Worm (Caenorhabditis elegans) whole organism, L4 larva: ENCODE results near the gene Y54E2A.4.
A peak's percentile ranks its signal among the peaks of the same experiment; 100 is the strongest.

Source experiments
- D1046.2 ChIP-seq: fragments of 200-800 bp; sonication (Bioruptor generic); IDR thresholded peaks from 2 replicates; pipeline ENCODE4 v1.3.6; 2022; ENCODE audit warnings: missing genetic modification characterization, missing compliant biosample characterization
- F37D6.2 ChIP-seq: sonication (generic microtip); optimal IDR thresholded peaks from 2 replicates; lab custom pipeline; 2016; ENCODE audit warnings: mild to moderate bottlenecking, missing genetic modification characterization, missing compliant biosample characterization
- R02D3.7 ChIP-seq: fragments of 150-350 bp; sonication (generic microtip); optimal IDR thresholded peaks from 3 replicates; lab custom pipeline; 2014; ENCODE audit warnings: missing biosample characterization, missing genetic modification characterization
- T26A8.4 ChIP-seq: fragments of 200-800 bp; sonication (Bioruptor generic); IDR thresholded peaks from 2 replicates; pipeline ENCODE4 v1.3.6; 2022; ENCODE audit warnings: missing genetic modification characterization, missing compliant biosample characterization
- Y48G9A.11 ChIP-seq: fragments of 200-800 bp; sonication (Bioruptor generic); IDR thresholded peaks from 2 replicates; pipeline ENCODE4 v1.3.6; 2022; ENCODE audit warnings: missing genetic modification reagents, missing genetic modification characterization, missing compliant biosample characterization
- ZK337.2 ChIP-seq: fragments of 200-800 bp; sonication (Bioruptor generic); IDR thresholded peaks from 2 replicates; pipeline ENCODE4 v1.3.6; 2022; ENCODE audit warnings: missing genetic modification reagents, missing genetic modification characterization, missing compliant biosample characterization
- ZK546.5 ChIP-seq, 2 experiments: sonication (generic microtip); optimal IDR thresholded peaks; 2 replicates each; lab custom pipeline; 2017; ENCODE audit warnings: missing biosample characterization in 2 of 2, missing genetic modification characterization in 2 of 2
- aha-1 ChIP-seq: fragments of 150-350 bp; peaks from one replicate; lab custom pipeline; 2014; ENCODE audit warnings: missing biosample characterization, missing genetic modification characterization
- arid-1 ChIP-seq: fragments of 200-800 bp; sonication (Bioruptor generic); conservative IDR thresholded peaks from 2 replicates; pipeline ENCODE4 v1.3.6; 2022; ENCODE audit warnings: missing genetic modification reagents, missing genetic modification characterization, missing compliant biosample characterization
- ceh-32 ChIP-seq: sonication (generic microtip); optimal IDR thresholded peaks from 2 replicates; lab custom pipeline; 2016; ENCODE audit warnings: mild to moderate bottlenecking, missing genetic modification characterization, missing compliant biosample characterization; ENCODE audit not compliant: poor library complexity
- ceh-44 ChIP-seq: fragments of 200-800 bp; sonication (Bioruptor generic); IDR thresholded peaks from 2 replicates; pipeline ENCODE4 v1.3.6; 2022; ENCODE audit warnings: missing genetic modification reagents, missing genetic modification characterization, missing compliant biosample characterization
- ceh-82 ChIP-seq: sonication (generic microtip); optimal IDR thresholded peaks from 2 replicates; lab custom pipeline; 2017; ENCODE audit warnings: missing biosample characterization, missing genetic modification characterization
- ctbp-1 ChIP-seq: fragments of 200-800 bp; sonication (Bioruptor generic); IDR thresholded peaks from 2 replicates; pipeline ENCODE4 v1.3.6; 2022; ENCODE audit warnings: missing genetic modification reagents, missing genetic modification characterization, missing compliant biosample characterization
- daf-12 ChIP-seq: fragments of 150-350 bp; optimal IDR thresholded peaks from 2 replicates; lab custom pipeline; 2014; ENCODE audit warnings: missing biosample characterization, missing genetic modification reagents, missing genetic modification characterization
- daf-16 ChIP-seq, 3 experiments: sonication (generic microtip); optimal IDR thresholded peaks; 2 replicates each; lab custom pipeline; 2016 to 2017; ENCODE audit warnings: missing genetic modification characterization in 3 of 3, missing genetic modification reagents in 3 of 3, mild to moderate bottlenecking in 2 of 3, missing compliant biosample characterization in 2 of 3, missing biosample characterization in 1 of 3, moderate library complexity in 1 of 3
- daf-19 ChIP-seq: fragments of 200-800 bp; sonication (Bioruptor generic); conservative IDR thresholded peaks from 2 replicates; pipeline ENCODE4 v1.3.6; 2022; ENCODE audit warnings: missing genetic modification characterization, missing compliant biosample characterization
- dmd-6 ChIP-seq: fragments of 200-800 bp; sonication (Bioruptor generic); IDR thresholded peaks from 2 replicates; pipeline ENCODE4 v1.3.6; 2022; ENCODE audit warnings: missing genetic modification reagents, missing genetic modification characterization, missing compliant biosample characterization
- dmd-8 ChIP-seq: fragments of 200-800 bp; sonication (Bioruptor generic); IDR thresholded peaks from 2 replicates; pipeline ENCODE4 v1.3.6; 2022; ENCODE audit warnings: missing genetic modification characterization, missing compliant biosample characterization
- dmd-9 ChIP-seq: fragments of 200-800 bp; sonication (Bioruptor generic); IDR thresholded peaks from 2 replicates; pipeline ENCODE4 v1.3.6; 2022; ENCODE audit warnings: missing genetic modification reagents, missing genetic modification characterization, missing compliant biosample characterization
- dpl-1 ChIP-seq: fragments of 150-350 bp; optimal IDR thresholded peaks from 2 replicates; lab custom pipeline; 2014; ENCODE audit warnings: missing biosample characterization, missing genetic modification reagents, missing genetic modification characterization
- duxl-1 ChIP-seq: sonication (generic microtip); optimal IDR thresholded peaks from 2 replicates; lab custom pipeline; 2016; ENCODE audit warnings: mild to moderate bottlenecking, missing genetic modification characterization, moderate library complexity, missing compliant biosample characterization; ENCODE audit not compliant: poor library complexity
- dve-1 ChIP-seq: sonication (generic microtip); optimal IDR thresholded peaks from 2 replicates; lab custom pipeline; 2017; ENCODE audit warnings: antibody characterized with exemption, mild to moderate bottlenecking, missing genetic modification characterization, missing compliant biosample characterization; ENCODE audit not compliant: insufficient read depth
- egl-27 ChIP-seq: sonication (generic microtip); optimal IDR thresholded peaks from 3 replicates; lab custom pipeline; 2017; ENCODE audit warnings: missing biosample characterization, missing genetic modification reagents, missing genetic modification characterization
- hif-1 ChIP-seq, 2 experiments: sonication (generic microtip); optimal IDR thresholded peaks; 2 replicates each; lab custom pipeline; 2016 to 2017; ENCODE audit warnings: missing compliant biosample characterization in 2 of 2, missing genetic modification characterization in 2 of 2, missing genetic modification reagents in 2 of 2, missing genotype in 2 of 2, mild to moderate bottlenecking in 1 of 2
- hlh-11 ChIP-seq: fragments of 200-800 bp; sonication (Bioruptor generic); optimal IDR thresholded peaks from 2 replicates; lab custom pipeline; 2018; ENCODE audit warnings: mild to moderate bottlenecking, missing genetic modification characterization, missing compliant biosample characterization
- hmg-1.1 ChIP-seq: fragments of 200-800 bp; sonication (Bioruptor generic); IDR thresholded peaks from 2 replicates; pipeline ENCODE4 v1.3.6; 2022; ENCODE audit warnings: missing genetic modification reagents, missing genetic modification characterization, missing compliant biosample characterization
- lir-3 ChIP-seq: sonication (generic microtip); optimal IDR thresholded peaks from 2 replicates; lab custom pipeline; 2016; ENCODE audit warnings: mild to moderate bottlenecking, missing genetic modification characterization, missing compliant biosample characterization
- madf-5 ChIP-seq, 2 experiments: fragments of 200-800 bp; sonication (Bioruptor generic); IDR thresholded peaks; 2 replicates each; pipeline ENCODE4 v1.3.6; 2022; ENCODE audit warnings: missing compliant biosample characterization in 2 of 2, missing genetic modification characterization in 2 of 2
- madf-9 ChIP-seq: fragments of 200-800 bp; sonication (Bioruptor generic); conservative IDR thresholded peaks from 2 replicates; pipeline ENCODE4 v1.3.6; 2022; ENCODE audit warnings: missing genetic modification reagents, missing genetic modification characterization, missing compliant biosample characterization
- mdt-29 ChIP-seq: fragments of 200-800 bp; sonication (Bioruptor generic); IDR thresholded peaks from 2 replicates; pipeline ENCODE4 v1.3.6; 2022; ENCODE audit warnings: missing genetic modification reagents, missing genetic modification characterization, missing compliant biosample characterization
- mep-1 ChIP-seq: fragments of 150-350 bp; sonication (generic microtip); optimal IDR thresholded peaks from 3 replicates; lab custom pipeline; 2014; ENCODE audit warnings: missing biosample characterization, missing genetic modification characterization
- mxl-2 ChIP-seq: fragments of 200-800 bp; sonication (Bioruptor generic); conservative IDR thresholded peaks from 2 replicates; pipeline ENCODE4 v1.3.6; 2022; ENCODE audit warnings: missing genetic modification reagents, missing genetic modification characterization, missing compliant biosample characterization
- mxl-3 ChIP-seq: fragments of 200-800 bp; sonication (Bioruptor generic); optimal IDR thresholded peaks from 2 replicates; lab custom pipeline; 2018; ENCODE audit warnings: mild to moderate bottlenecking, missing genetic modification characterization, missing compliant biosample characterization
- nhr-28 ChIP-seq: fragments of 150-350 bp; optimal IDR thresholded peaks from 2 replicates; lab custom pipeline; 2014; ENCODE audit warnings: missing biosample characterization, missing genetic modification characterization
- nhr-41 ChIP-seq: fragments of 200-800 bp; sonication (Bioruptor generic); IDR thresholded peaks from 2 replicates; pipeline ENCODE4 v1.3.6; 2022; ENCODE audit warnings: missing genetic modification reagents, missing genetic modification characterization, missing compliant biosample characterization
- nhr-42 ChIP-seq: fragments of 200-800 bp; sonication (Bioruptor generic); IDR thresholded peaks from 2 replicates; pipeline ENCODE4 v1.3.6; 2022; ENCODE audit warnings: missing genetic modification characterization, missing compliant biosample characterization
- nhr-77 ChIP-seq: fragments of 150-350 bp; optimal IDR thresholded peaks from 2 replicates; lab custom pipeline; 2014; ENCODE audit warnings: missing biosample characterization, missing genetic modification characterization
- saeg-2 ChIP-seq: fragments of 200-800 bp; sonication (Bioruptor generic); IDR thresholded peaks from 2 replicates; pipeline ENCODE4 v1.3.6; 2022; ENCODE audit warnings: missing genetic modification reagents, missing genetic modification characterization, missing compliant biosample characterization
- set-16 ChIP-seq: fragments of 200-800 bp; sonication (Bioruptor generic); IDR thresholded peaks from 2 replicates; pipeline ENCODE4 v1.3.6; 2022; ENCODE audit warnings: missing genetic modification reagents, missing genetic modification characterization, missing compliant biosample characterization
- snpc-4 ChIP-seq: fragments of 150-350 bp; optimal IDR thresholded peaks from 2 replicates; lab custom pipeline; 2014; ENCODE audit warnings: missing biosample characterization, missing genetic modification characterization
- spr-1 ChIP-seq: sonication (generic microtip); optimal IDR thresholded peaks from 2 replicates; lab custom pipeline; 2016; ENCODE audit warnings: mild to moderate bottlenecking, missing genetic modification characterization, missing compliant biosample characterization
- unc-62 ChIP-seq, 3 experiments: fragments of 150-350 bp in 1 of 3; sonication (generic microtip); optimal IDR thresholded peaks in 2 of 3; peaks in 1 of 3; 1 replicate in 1 of 3; 2 replicates in 2 of 3; lab custom pipeline; 2014 to 2017; ENCODE audit warnings: missing biosample characterization in 3 of 3, missing genetic modification characterization in 3 of 3, missing genetic modification reagents in 3 of 3, missing genotype in 1 of 3
- vab-7 ChIP-seq: fragments of 200-800 bp; sonication (Bioruptor generic); IDR thresholded peaks from 2 replicates; pipeline ENCODE4 v1.3.6; 2022; ENCODE audit warnings: missing genetic modification reagents, missing genetic modification characterization, missing compliant biosample characterization
- zfp-2 ChIP-seq: sonication (generic microtip); optimal IDR thresholded peaks from 2 replicates; lab custom pipeline; 2016; ENCODE audit warnings: mild to moderate bottlenecking, missing genetic modification characterization, missing compliant biosample characterization
- zfp-3 ChIP-seq: fragments of 200-800 bp; sonication (Bioruptor generic); conservative IDR thresholded peaks from 2 replicates; pipeline ENCODE4 v1.3.6; 2022; ENCODE audit warnings: missing genetic modification reagents, missing genetic modification characterization, missing compliant biosample characterization

The Y54E2A.4 gene

ce11 chrII:14799367-14799766 lies 44.9 kb downstream of the Y54E2A.4 start:
- TF ChIP-seq dmd-6 (GFP tag; lab: Robert Waterston, UW) (peak; percentile 17; the same call in 1 of the 2 replicates), R02D3.7 (tag; lab: Kevin White, UChicago) (no peak), duxl-1 (tag; lab: Kevin White, UChicago) (no peak), madf-5 (GFP tag; IDR thresholded peaks at IDR 0.05; lab: Robert Waterston, UW) (0 out of 4 replicates have a peak, but pooled peaks of 1 of the 2 experiments have one; percentile 26), egl-27 (tag; lab: Kevin White, UChicago) (no peak), zfp-3 (GFP tag; lab: Robert Waterston, UW) (0 out of 2 replicates have a peak, but pooled peaks have one; percentile 10), nhr-42 (GFP tag; lab: Robert Waterston, UW) (0 out of 2 replicates have a peak, but pooled peaks have one; percentile 62), dmd-9 (0 out of 2 replicates have a peak, but pooled peaks have one; percentile 54), ctbp-1 (0 out of 2 replicates have a peak, but pooled peaks have one; percentile 7), set-16 (GFP tag; lab: Robert Waterston, UW) (peak; percentile 28; the same call in 1 of the 2 replicates), daf-19 (no peak)

ce11 chrII:14801086-14801531 lies 46.7 kb downstream of the Y54E2A.4 start:
- TF ChIP-seq hif-1 (tag; optimal IDR thresholded peaks at IDR 0.05; lab: Kevin White, UChicago) (peak in 1 of 2 experiments; percentile 22), madf-9 (GFP tag; lab: Robert Waterston, UW) (0 out of 2 replicates have a peak, but pooled peaks have one; percentile 63), nhr-28 (peak; percentile 8), dve-1 (tag; lab: Kevin White, UChicago) (peak; percentile 76), T26A8.4 (peak; percentile 86), arid-1 (GFP tag; lab: Robert Waterston, UW) (peak; percentile 63), saeg-2 (GFP tag; lab: Robert Waterston, UW) (no peak), mdt-29 (GFP tag; lab: Robert Waterston, UW) (peak; percentile 50; the same call in 1 of the 2 replicates), nhr-41 (GFP tag; lab: Robert Waterston, UW) (0 out of 2 replicates have a peak, but pooled peaks have one; percentile 33), unc-62 (GFP tag; optimal IDR thresholded peaks at IDR 0.05 in 1 of 2; lab: Kevin White, UChicago) (peak in 1 of 2 experiments; percentile 25), unc-62 (tag; optimal IDR thresholded peaks at IDR 0.05; lab: Kevin White, UChicago) (no peak), zfp-3 (GFP tag; lab: Robert Waterston, UW) (peak; percentile 65; the same call in 1 of the 2 replicates), hlh-11 (peak; percentile 47), lir-3 (no peak), vab-7 (GFP tag; lab: Robert Waterston, UW) (peak; percentile 53; the same call in 1 of the 2 replicates), zfp-2 (tag; lab: Kevin White, UChicago) (no peak), ceh-82 (tag; lab: Kevin White, UChicago) (no peak), ZK546.5 (tag; optimal IDR thresholded peaks at IDR 0.05; lab: Kevin White, UChicago) (no peak), duxl-1 (tag; lab: Kevin White, UChicago) (peak; percentile 32), dmd-8 (GFP tag; lab: Robert Waterston, UW) (peak; percentile 59; the same call in 1 of the 2 replicates), dmd-6 (GFP tag; lab: Robert Waterston, UW) (peak; percentile 61), mxl-3 (peak; percentile 26), snpc-4 (tag; lab: Kevin White, UChicago) (peak; percentile 87), mep-1 (tag; lab: Kevin White, UChicago) (peak; percentile 52), mxl-2 (no peak), dpl-1 (GFP tag; lab: Kevin White, UChicago) (peak; percentile 68), F37D6.2 (peak; percentile 72), Y48G9A.11 (GFP tag; lab: Robert Waterston, UW) (peak; percentile 53; the same call in 1 of the 2 replicates), set-16 (GFP tag; lab: Robert Waterston, UW) (peak; percentile 23; the same call in 1 of the 2 replicates), ceh-44 (GFP tag; lab: Robert Waterston, UW) (peak; percentile 57; the same call in 1 of the 2 replicates), D1046.2 (no peak), ceh-32 (tag; lab: Kevin White, UChicago) (no peak), daf-16 (GFP tag; optimal IDR thresholded peaks at IDR 0.05; lab: Kevin White, UChicago) (peak in 1 of 2 experiments; percentile 33), daf-16 (tag; optimal IDR thresholded peaks at IDR 0.05; lab: Kevin White, UChicago) (peak; percentile 28), ZK337.2 (GFP tag; lab: Robert Waterston, UW) (0 out of 2 replicates have a peak, but pooled peaks have one; percentile 27), hmg-1.1 (GFP tag; lab: Robert Waterston, UW) (peak; percentile 77), nhr-77 (tag; lab: Kevin White, UChicago) (peak; percentile 54), daf-12 (tag; lab: Kevin White, UChicago) (no peak), aha-1 (peak; percentile 75), spr-1 (peak; percentile 20)
